Worm (Caenorhabditis elegans): Measurements from ENCODE around the gene C33D9.10.
"Not testable (repeated sequence)": the region's sequence is repeated elsewhere in the genome, so short reads cannot be mapped to it uniquely, and the experiment has no call there.

C33D9.10 gene

DNA sequence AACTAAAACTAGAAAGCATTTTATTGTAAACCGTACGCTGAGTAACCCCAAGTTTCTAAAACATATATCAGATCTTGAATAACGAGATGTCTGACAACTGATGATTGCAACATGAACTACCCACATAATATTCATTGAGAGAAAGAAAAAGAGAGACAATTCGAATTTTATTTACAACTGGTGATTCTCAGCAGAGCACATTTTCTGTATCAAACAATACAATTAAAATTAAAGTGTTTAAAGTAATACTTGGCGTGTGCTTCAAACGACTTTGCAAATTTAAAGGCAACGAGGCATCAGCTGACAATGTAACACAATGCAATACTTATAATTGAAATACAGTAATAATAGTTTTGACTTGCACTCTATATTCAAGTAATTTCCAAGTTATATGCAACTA is at the start of gene C33D9.10:
Gene C33D9.10, minus strand, starts transcription at position 101 of the 400 bp plus-strand sequence.
- TF ChIP-seq cog-1 (tag; optimal IDR thresholded peaks at IDR 0.05); tab-1 (GFP tag; IDR thresholded peaks at IDR 0.05); ref-1 (GFP tag; conservative IDR thresholded peaks at IDR 0.05): not testable (repeated sequence)

DNA sequence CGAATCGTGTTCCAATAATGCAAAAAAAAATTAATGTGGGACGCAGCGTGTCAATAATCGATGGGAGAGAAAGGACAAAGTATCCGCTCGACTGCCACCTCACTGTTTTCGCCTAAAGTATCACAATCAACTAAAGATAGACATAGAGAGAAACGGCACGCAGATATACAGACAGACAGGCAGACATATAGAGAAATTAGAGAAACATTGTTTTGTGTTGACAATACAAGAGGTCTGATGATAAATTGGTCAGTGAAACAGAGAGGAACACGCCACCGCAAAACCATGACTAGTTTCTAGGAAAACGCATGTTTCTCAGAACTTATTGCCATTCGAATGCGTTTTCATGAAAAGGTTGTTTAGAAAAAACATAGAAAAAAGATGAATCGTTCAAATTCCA is 42.6 kb upstream of the C33D9.10 start, which contains the start of gene T28C6.8:
Gene T28C6.8, minus strand, starts transcription at position 137 of the 400 bp plus-strand sequence.
- no peak for TF ChIP-seq T22C8.4 (GFP tag; IDR thresholded peaks at IDR 0.05)
- TF ChIP-seq flt-1 (GFP tag; IDR thresholded peaks at IDR 0.05) = no peak
- TF ChIP-seq ztf-29 (GFP tag; IDR thresholded peaks at IDR 0.05) = no peak
- TF ChIP-seq ztf-23 (GFP tag; IDR thresholded peaks at IDR 0.05) = no peak

DNA sequence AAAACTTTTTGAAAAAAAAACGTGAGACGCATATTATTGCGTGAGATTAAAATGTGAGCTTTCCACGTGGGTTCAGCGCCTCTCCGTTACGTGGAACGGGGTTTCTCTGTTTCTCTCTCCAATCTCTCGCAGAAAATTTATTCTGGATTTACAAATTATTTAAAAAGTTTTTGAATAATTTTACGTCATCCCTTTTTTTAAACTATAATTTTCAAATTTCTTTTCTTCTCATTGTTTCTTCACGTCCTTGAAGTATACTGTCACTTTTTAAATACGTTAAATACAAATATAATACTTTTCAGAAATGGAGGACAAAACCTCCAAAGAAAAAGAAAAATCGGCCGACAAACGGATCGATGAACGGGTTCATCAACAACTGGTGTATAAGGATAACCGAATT is 39.6 kb upstream of the C33D9.10 start, which contains the start of gene T28C6.7:
Gene T28C6.7, plus strand, starts transcription at position 301 of the 400 bp plus-strand sequence.
- TF ChIP-seq med-1 (GFP tag; optimal IDR thresholded peaks at IDR 0.05; ENCODE audit: insufficient read depth) (no peak), flt-1 (GFP tag; IDR thresholded peaks at IDR 0.05) (no peak), klf-2 (GFP tag; conservative IDR thresholded peaks at IDR 0.05) (no peak), T22C8.4 (GFP tag; IDR thresholded peaks at IDR 0.05) (no peak), ztf-23 (GFP tag; IDR thresholded peaks at IDR 0.05) (no peak), ztf-29 (GFP tag; IDR thresholded peaks at IDR 0.05) (no peak)

DNA sequence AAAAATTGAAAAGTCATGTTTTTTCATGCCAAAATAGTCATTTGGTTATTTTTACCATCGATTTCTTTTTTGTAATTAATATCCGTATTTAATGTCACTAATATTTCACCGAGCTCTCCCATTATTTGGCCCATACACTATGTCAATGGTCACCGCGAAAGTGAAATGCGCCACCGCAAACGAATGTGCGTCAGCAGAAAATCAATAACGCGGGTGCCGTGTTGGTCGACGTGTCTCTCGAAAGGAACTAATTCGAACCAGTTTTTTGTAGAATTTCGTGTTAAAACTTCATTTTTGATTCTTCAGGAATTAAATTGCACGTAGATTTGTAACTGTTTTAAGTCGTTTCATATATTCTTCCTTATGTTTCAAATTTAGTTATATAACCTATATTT is 38.7 kb upstream of the C33D9.10 start:
- TF ChIP-seq ref-1 (GFP tag; conservative IDR thresholded peaks at IDR 0.05) (no peak), klf-2 (GFP tag; conservative IDR thresholded peaks at IDR 0.05) (no peak), tab-1 (GFP tag; IDR thresholded peaks at IDR 0.05) (no peak), flt-1 (GFP tag; IDR thresholded peaks at IDR 0.05) (no peak), med-1 (GFP tag; optimal IDR thresholded peaks at IDR 0.05; ENCODE audit: insufficient read depth) (no peak), T22C8.4 (GFP tag; IDR thresholded peaks at IDR 0.05) (peak; percentile 80)

DNA sequence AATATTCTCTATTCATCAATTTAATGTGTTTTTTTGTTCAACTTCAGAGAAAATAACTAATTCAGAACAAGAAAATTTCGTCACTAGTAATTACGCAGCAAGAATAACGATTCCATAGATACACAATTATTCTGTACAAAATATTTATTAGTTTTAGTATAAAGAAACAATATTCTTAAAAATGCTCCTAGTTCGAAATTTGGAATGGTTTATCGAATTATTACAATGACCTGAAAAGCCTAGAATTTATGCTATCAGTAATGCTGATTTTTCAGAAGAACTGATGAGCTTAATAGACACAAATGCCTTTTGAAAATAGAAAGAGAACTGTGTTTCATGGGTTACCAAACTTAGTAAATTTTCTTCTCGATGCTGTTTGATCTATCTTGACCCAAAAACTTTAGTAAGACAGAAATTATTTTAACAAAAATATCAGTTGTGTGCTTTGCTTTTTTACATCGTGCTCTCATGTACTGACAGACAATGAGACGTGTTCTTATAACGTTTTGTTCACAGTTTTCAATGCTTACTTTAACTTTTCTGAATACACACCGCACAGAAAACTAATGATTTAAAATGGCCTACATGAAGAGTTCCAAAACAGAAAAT is 38.2 kb upstream of the C33D9.10 start:
- TF ChIP-seq cog-1 (tag; optimal IDR thresholded peaks at IDR 0.05) = no peak
- no peak for TF ChIP-seq med-1 (GFP tag; optimal IDR thresholded peaks at IDR 0.05; ENCODE audit: insufficient read depth)
- no peak for TF ChIP-seq tab-1 (GFP tag; IDR thresholded peaks at IDR 0.05)

DNA sequence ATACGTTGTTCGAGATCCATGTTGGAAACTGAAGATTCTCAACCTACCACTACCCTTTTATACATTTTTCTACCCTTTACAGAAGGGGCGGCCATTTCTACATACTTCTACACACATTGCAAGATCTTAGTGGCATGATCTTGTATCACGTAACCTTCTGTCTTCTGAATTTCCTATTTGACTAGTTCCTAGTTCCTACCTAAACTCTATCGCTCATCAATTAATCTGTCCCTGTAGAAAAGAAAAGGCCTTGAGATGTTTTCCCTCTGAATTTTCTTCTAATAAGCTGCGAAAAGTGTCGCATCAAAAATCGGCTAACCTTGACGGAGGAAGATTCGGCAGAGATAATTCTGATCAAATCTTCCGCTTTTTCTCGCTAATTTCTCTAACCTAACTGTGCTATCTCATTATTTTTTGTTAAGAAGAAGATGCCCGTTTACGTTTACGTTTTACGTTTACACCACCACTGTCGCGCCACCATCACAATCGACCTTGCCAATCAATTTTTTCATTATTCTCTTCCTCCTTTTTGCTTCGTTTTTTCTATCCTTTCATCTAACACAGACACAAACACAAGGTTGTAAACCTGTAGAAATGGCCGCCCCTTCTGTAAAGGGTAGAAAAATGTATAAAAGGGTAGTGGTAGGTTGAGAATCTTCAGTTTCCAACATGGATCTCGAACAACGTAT is 36.3 kb upstream of the C33D9.10 start, which contains the start of the genes col-117 and col-3:
Gene col-117, minus strand, starts transcription at position 51 of the 689 bp plus-strand sequence.
Gene col-3, plus strand, starts transcription at position 639 of the 689 bp plus-strand sequence.
- TF ChIP-seq ztf-29 (GFP tag; IDR thresholded peaks at IDR 0.05) = no peak
- TF ChIP-seq med-1 (GFP tag; optimal IDR thresholded peaks at IDR 0.05; ENCODE audit: insufficient read depth) = no peak
- no peak for TF ChIP-seq T22C8.4 (GFP tag; IDR thresholded peaks at IDR 0.05)
- TF ChIP-seq tab-1 (GFP tag; IDR thresholded peaks at IDR 0.05) = no peak
- TF ChIP-seq klf-2 (GFP tag; conservative IDR thresholded peaks at IDR 0.05) = no peak
- no peak for TF ChIP-seq ref-1 (GFP tag; conservative IDR thresholded peaks at IDR 0.05)
- TF ChIP-seq ztf-23 (GFP tag; IDR thresholded peaks at IDR 0.05) = no peak
- no peak for TF ChIP-seq cog-1 (tag; optimal IDR thresholded peaks at IDR 0.05)
- no peak for TF ChIP-seq flt-1 (GFP tag; IDR thresholded peaks at IDR 0.05)

DNA sequence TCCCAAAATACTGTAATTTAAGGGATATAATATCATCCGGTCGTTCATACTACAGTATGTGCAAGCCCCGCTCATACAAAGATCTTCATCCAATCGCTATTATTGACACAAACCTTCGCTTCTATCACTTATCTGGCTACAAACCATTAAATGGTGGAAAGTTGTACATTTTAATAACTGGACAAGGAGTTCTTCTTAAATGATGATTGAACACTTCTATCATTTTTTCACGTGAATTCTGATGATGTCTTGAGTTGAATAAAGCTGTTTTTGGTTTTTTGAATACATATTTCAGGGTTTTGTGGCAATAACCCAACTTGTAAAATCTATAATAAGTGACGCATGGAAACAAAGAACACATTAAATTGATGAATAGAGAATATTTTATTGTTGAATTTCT is 34.6 kb upstream of the C33D9.10 start:
- TF ChIP-seq T22C8.4 (GFP tag; IDR thresholded peaks at IDR 0.05) = no peak
- TF ChIP-seq cog-1 (tag; optimal IDR thresholded peaks at IDR 0.05) = no peak
- TF ChIP-seq ztf-29 (GFP tag; IDR thresholded peaks at IDR 0.05) = no peak
- no peak for TF ChIP-seq flt-1 (GFP tag; IDR thresholded peaks at IDR 0.05)
- no peak for TF ChIP-seq ref-1 (GFP tag; conservative IDR thresholded peaks at IDR 0.05)
- no peak for TF ChIP-seq tab-1 (GFP tag; IDR thresholded peaks at IDR 0.05)
- no peak for TF ChIP-seq ztf-23 (GFP tag; IDR thresholded peaks at IDR 0.05)
- no peak for TF ChIP-seq klf-2 (GFP tag; conservative IDR thresholded peaks at IDR 0.05)
- TF ChIP-seq med-1 (GFP tag; optimal IDR thresholded peaks at IDR 0.05; ENCODE audit: insufficient read depth) = no peak

DNA sequence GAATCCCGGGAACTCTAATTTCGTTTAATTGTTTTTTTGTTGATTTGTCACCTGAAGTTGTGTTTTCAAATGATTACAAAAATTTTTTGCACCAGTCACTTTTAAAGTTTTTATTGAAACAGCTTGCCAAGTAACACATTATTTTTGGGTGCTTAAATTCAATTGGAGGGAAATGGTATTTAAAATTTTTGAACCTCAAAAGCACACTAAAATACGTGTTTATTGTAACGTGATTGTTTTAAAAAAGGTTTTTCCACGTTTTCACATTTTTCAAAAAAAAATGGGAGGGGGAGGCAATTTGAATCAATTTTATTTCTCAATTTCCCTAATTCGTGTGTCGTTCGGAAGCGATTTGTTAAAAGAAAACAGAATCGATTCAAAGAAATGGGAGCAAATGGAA is 33.2 kb upstream of the C33D9.10 start, which contains the start of gene T28C6.5:
Gene T28C6.5, plus strand, starts transcription at position 301 of the 400 bp plus-strand sequence.
- no peak for TF ChIP-seq cog-1 (tag; optimal IDR thresholded peaks at IDR 0.05)
- TF ChIP-seq ztf-29 (GFP tag; IDR thresholded peaks at IDR 0.05) = no peak
- TF ChIP-seq flt-1 (GFP tag; IDR thresholded peaks at IDR 0.05) = no peak
- TF ChIP-seq klf-2 (GFP tag; conservative IDR thresholded peaks at IDR 0.05) = no peak
- no peak for TF ChIP-seq ref-1 (GFP tag; conservative IDR thresholded peaks at IDR 0.05)
- no peak for TF ChIP-seq med-1 (GFP tag; optimal IDR thresholded peaks at IDR 0.05; ENCODE audit: insufficient read depth)

DNA sequence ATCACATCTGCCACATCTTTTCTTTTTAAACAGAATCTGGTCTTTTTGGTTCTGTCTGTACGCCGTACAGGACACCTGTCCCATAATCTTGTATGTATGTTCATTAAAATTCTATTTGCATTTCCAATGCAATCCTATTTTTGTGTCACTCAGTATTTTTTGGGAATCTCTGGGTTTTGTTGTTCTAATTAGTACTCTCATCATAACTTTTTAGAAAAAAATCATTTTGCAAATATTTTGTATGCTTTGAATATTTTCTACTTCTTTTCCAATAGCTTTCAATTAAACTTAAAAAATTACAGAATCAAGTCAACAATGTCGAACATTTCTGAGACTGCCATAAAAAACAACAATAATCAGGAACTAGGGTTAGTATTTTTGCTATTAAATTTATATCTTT is 32.1 kb upstream of the C33D9.10 start, which contains the start of gene T28C6.3:
Gene T28C6.3, plus strand, starts transcription at position 301 of the 400 bp plus-strand sequence.
- TF ChIP-seq flt-1 (GFP tag; IDR thresholded peaks at IDR 0.05) (no peak), ref-1 (GFP tag; conservative IDR thresholded peaks at IDR 0.05) (no peak), ztf-29 (GFP tag; IDR thresholded peaks at IDR 0.05) (no peak), tab-1 (GFP tag; IDR thresholded peaks at IDR 0.05) (no peak), med-1 (GFP tag; optimal IDR thresholded peaks at IDR 0.05; ENCODE audit: insufficient read depth) (no peak), klf-2 (GFP tag; conservative IDR thresholded peaks at IDR 0.05) (no peak), cog-1 (tag; optimal IDR thresholded peaks at IDR 0.05) (no peak), T22C8.4 (GFP tag; IDR thresholded peaks at IDR 0.05) (no peak), ztf-23 (GFP tag; IDR thresholded peaks at IDR 0.05) (no peak)

DNA sequence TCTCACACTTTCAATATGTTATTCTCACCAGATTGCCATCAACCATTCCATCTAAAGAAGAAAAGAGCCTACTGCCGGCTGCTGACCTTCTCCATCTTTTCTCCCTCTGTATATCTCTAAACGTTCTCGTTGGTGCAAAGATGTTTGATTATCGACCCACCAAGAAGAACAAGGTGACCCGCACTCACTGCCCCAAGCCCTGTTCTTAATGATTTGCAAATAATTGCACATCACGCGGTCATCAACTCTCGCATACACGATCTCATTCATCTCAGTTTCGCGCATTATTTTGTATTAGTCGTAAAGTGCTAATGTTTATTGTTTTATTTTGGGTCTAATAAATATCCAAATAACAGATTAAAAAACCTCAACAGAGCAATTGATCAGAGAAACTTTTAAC is 31.5 kb upstream of the C33D9.10 start:
- TF ChIP-seq med-1 (GFP tag; optimal IDR thresholded peaks at IDR 0.05; ENCODE audit: insufficient read depth) = no peak
- TF ChIP-seq tab-1 (GFP tag; IDR thresholded peaks at IDR 0.05) = no peak
- TF ChIP-seq ztf-23 (GFP tag; IDR thresholded peaks at IDR 0.05) = no peak
- no peak for TF ChIP-seq cog-1 (tag; optimal IDR thresholded peaks at IDR 0.05)
- TF ChIP-seq klf-2 (GFP tag; conservative IDR thresholded peaks at IDR 0.05) = no peak
- TF ChIP-seq ref-1 (GFP tag; conservative IDR thresholded peaks at IDR 0.05) = no peak
- no peak for TF ChIP-seq flt-1 (GFP tag; IDR thresholded peaks at IDR 0.05)
- TF ChIP-seq ztf-29 (GFP tag; IDR thresholded peaks at IDR 0.05) = no peak
- TF ChIP-seq T22C8.4 (GFP tag; IDR thresholded peaks at IDR 0.05) = no peak
